Fruit fly (Drosophila melanogaster) whole organism, pupa: ENCODE results near the gene sle.

Source experiments
- CG10348 ChIP-seq: fragments of 200-800 bp; sonication (Bioruptor generic); IDR thresholded peaks from 2 replicates; pipeline ENCODE4 v1.3.6; 2022; ENCODE audit warnings: missing biosample characterization, missing genetic modification characterization
- CG12605 ChIP-seq: fragments of 200-800 bp; sonication (Bioruptor generic); IDR thresholded peaks from 2 replicates; pipeline ENCODE4 v1.3.6; 2022; ENCODE audit warnings: missing biosample characterization, missing genetic modification characterization
- CG13204 ChIP-seq: fragments of 200-800 bp; sonication (Bioruptor generic); optimal IDR thresholded peaks from 2 replicates; lab custom pipeline; 2018; ENCODE audit warnings: missing biosample characterization, mild to moderate bottlenecking, missing genetic modification characterization, moderate library complexity
- CG14655 ChIP-seq: fragments of 200-800 bp; sonication (Bioruptor generic); optimal IDR thresholded peaks from 3 replicates; lab custom pipeline; 2017; ENCODE audit warnings: mild to moderate bottlenecking, missing biosample characterization, missing genetic modification reagents, missing genetic modification characterization
- CG15710 ChIP-seq: fragments of 200-800 bp; sonication (Bioruptor generic); optimal IDR thresholded peaks from 2 replicates; lab custom pipeline; 2018; ENCODE audit warnings: missing biosample characterization, mild to moderate bottlenecking, missing genetic modification characterization, moderate library complexity
- CG17806 ChIP-seq: fragments of 200-800 bp; sonication (Bioruptor generic); optimal IDR thresholded peaks from 2 replicates; lab custom pipeline; 2018; ENCODE audit warnings: missing biosample characterization, mild to moderate bottlenecking, missing genetic modification characterization, moderate library complexity
- CG32121 ChIP-seq: fragments of 200-800 bp; sonication (Bioruptor generic); IDR thresholded peaks from 2 replicates; pipeline ENCODE4 v1.3.6; 2022; ENCODE audit warnings: missing biosample characterization, missing genetic modification characterization
- CG34367 ChIP-seq: fragments of 200-800 bp; sonication (Bioruptor generic); optimal IDR thresholded peaks from 2 replicates; lab custom pipeline; 2018; ENCODE audit warnings: missing biosample characterization, mild to moderate bottlenecking, missing genetic modification characterization
- CG4496 ChIP-seq: fragments of 200-800 bp; sonication (Bioruptor generic); IDR thresholded peaks from 3 replicates; pipeline ENCODE4 v1.3.6; 2022; ENCODE audit warnings: missing biosample characterization, missing genetic modification characterization
- CG8159 ChIP-seq: fragments of 200-800 bp; sonication (Bioruptor generic); optimal IDR thresholded peaks from 3 replicates; lab custom pipeline; 2018; ENCODE audit warnings: missing biosample characterization, mild to moderate bottlenecking, missing genetic modification characterization, moderate library complexity
- CG8301 ChIP-seq: fragments of 200-800 bp; sonication (Bioruptor generic); optimal IDR thresholded peaks from 2 replicates; lab custom pipeline; 2018; ENCODE audit warnings: missing biosample characterization, mild to moderate bottlenecking, missing genetic modification characterization
- CG9948 ChIP-seq: fragments of 200-800 bp; sonication (Bioruptor generic); optimal IDR thresholded peaks from 2 replicates; lab custom pipeline; 2018; ENCODE audit warnings: missing biosample characterization, mild to moderate bottlenecking, missing genetic modification characterization, moderate library complexity
- D1 ChIP-seq: fragments of 200-800 bp; sonication (Bioruptor generic); optimal IDR thresholded peaks from 2 replicates; lab custom pipeline; 2018; ENCODE audit warnings: missing biosample characterization, mild to moderate bottlenecking, missing genetic modification characterization, moderate library complexity
- EcR ChIP-seq: fragments of 200-800 bp; sonication (Bioruptor generic); optimal IDR thresholded peaks from 3 replicates; lab custom pipeline; 2019; ENCODE audit warnings: missing biosample characterization, missing genetic modification characterization, mild to moderate bottlenecking, moderate library complexity, missing genetic modification reagents
- Ets98B ChIP-seq: fragments of 200-800 bp; sonication (Bioruptor generic); IDR thresholded peaks from 2 replicates; pipeline ENCODE4 v1.3.6; 2022; ENCODE audit warnings: missing biosample characterization, missing genetic modification characterization
- Pif1A ChIP-seq: fragments of 200-800 bp; sonication (Bioruptor generic); optimal IDR thresholded peaks from 3 replicates; lab custom pipeline; 2016; ENCODE audit warnings: missing biosample characterization, missing genetic modification characterization
- Pif1B ChIP-seq: fragments of 200-800 bp; sonication (Bioruptor generic); optimal IDR thresholded peaks from 3 replicates; lab custom pipeline; 2016; ENCODE audit warnings: missing biosample characterization, missing genetic modification characterization
- Snoo ChIP-seq: fragments of 200-800 bp; sonication (Bioruptor generic); optimal IDR thresholded peaks from 3 replicates; lab custom pipeline; 2017; ENCODE audit warnings: missing biosample characterization, mild to moderate bottlenecking, missing genetic modification characterization, inconsistent platforms
- fd96Ca ChIP-seq: fragments of 200-800 bp; sonication (Bioruptor generic); IDR thresholded peaks from 3 replicates; pipeline ENCODE4 v1.3.6; 2022; ENCODE audit warnings: missing biosample characterization, missing genetic modification characterization
- gl ChIP-seq: fragments of 200-800 bp; sonication (Bioruptor generic); optimal IDR thresholded peaks from 2 replicates; lab custom pipeline; 2018; ENCODE audit warnings: missing biosample characterization, mild to moderate bottlenecking, missing genetic modification characterization
- rn ChIP-seq: fragments of 200-800 bp; sonication (Bioruptor generic); IDR thresholded peaks from 2 replicates; pipeline ENCODE4 v1.3.6; 2022; ENCODE audit warnings: missing biosample characterization, missing genetic modification characterization

Gene sle

DNA sequence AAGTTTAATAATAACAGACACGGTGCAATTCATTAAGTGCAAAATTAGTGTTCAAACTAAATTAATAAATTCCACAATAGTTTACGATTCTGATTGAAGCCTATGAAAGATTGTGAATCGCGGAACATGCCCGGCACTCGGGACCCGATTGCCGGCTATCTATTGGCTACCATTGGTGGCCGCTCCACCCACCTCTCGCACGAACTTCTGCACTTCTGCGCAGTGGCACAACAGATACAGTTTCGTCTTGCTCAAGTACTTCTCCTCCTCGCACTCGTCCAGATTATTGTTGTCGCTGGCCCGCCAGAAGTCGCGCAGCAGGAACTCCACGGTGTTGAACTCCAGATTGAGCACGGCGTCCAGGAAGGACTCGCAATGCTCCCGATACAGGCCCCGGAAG lies 31.4 kb downstream of the sle start:
- TF ChIP-seq CG8301 (tag; lab: Kevin White, UChicago), result no peak
- no peak for TF ChIP-seq rn
- TF ChIP-seq CG15710 (tag; lab: Kevin White, UChicago), result no peak
- no peak for TF ChIP-seq fd96Ca
- TF ChIP-seq EcR (GFP tag; lab: Kevin White, UChicago), result no peak
- no peak for TF ChIP-seq D1 (tag; lab: Kevin White, UChicago)
- no peak for TF ChIP-seq CG12605 (GFP tag; lab: Robert Waterston, UW)
- no peak for TF ChIP-seq Ets98B (GFP tag; lab: Robert Waterston, UW)
- no peak for TF ChIP-seq CG34367 (tag; lab: Kevin White, UChicago)
- no peak for TF ChIP-seq CG9948 (tag; lab: Kevin White, UChicago)
- TF ChIP-seq CG14655, result no peak
- TF ChIP-seq Pif1A (GFP tag; lab: Kevin White, UChicago), result no peak
- TF ChIP-seq CG10348 (GFP tag; lab: Robert Waterston, UW), result no peak
- TF ChIP-seq gl, result no peak
- no peak for TF ChIP-seq CG4496 (GFP tag; lab: Robert Waterston, UW)
- no peak for TF ChIP-seq CG13204 (GFP tag; lab: Kevin White, UChicago)
- no peak for TF ChIP-seq Snoo (tag; lab: Kevin White, UChicago)
- TF ChIP-seq CG32121 (GFP tag; lab: Robert Waterston, UW), result no peak
- TF ChIP-seq Pif1B (GFP tag; lab: Kevin White, UChicago), result no peak

DNA sequence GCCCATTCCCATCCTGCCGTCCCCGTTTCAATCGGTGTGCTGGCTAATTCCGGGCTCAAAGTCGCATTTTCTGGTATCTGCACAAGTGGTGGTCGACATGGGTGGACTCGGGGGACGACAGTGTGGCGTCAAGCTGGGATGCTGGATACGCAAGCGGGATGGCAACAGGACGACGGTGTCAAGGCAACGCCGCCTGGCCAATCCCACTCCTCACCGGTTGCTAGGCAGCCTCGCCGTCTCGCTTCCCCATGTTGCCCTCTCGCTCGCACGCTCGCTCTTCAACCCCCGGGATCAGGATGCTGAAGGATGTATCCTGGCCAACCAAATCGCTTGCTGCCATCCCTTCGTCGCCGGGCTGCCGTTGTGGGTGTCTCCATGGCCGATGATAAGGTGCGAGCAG lies 35.3 kb downstream of the sle start:
- TF ChIP-seq CG8301 (tag; lab: Kevin White, UChicago), result no peak
- no peak for TF ChIP-seq CG4496 (GFP tag; lab: Robert Waterston, UW)
- TF ChIP-seq rn, result no peak
- no peak for TF ChIP-seq CG14655
- no peak for TF ChIP-seq Pif1A (GFP tag; lab: Kevin White, UChicago)
- TF ChIP-seq Ets98B (GFP tag; lab: Robert Waterston, UW), result no peak
- TF ChIP-seq EcR (GFP tag; lab: Kevin White, UChicago), result no peak
- no peak for TF ChIP-seq CG9948 (tag; lab: Kevin White, UChicago)
- TF ChIP-seq Snoo (tag; lab: Kevin White, UChicago), result no peak
- TF ChIP-seq CG34367 (tag; lab: Kevin White, UChicago), result no peak
- TF ChIP-seq CG13204 (GFP tag; lab: Kevin White, UChicago), result no peak
- TF ChIP-seq gl, result no peak
- no peak for TF ChIP-seq D1 (tag; lab: Kevin White, UChicago)
- no peak for TF ChIP-seq CG12605 (GFP tag; lab: Robert Waterston, UW)

DNA sequence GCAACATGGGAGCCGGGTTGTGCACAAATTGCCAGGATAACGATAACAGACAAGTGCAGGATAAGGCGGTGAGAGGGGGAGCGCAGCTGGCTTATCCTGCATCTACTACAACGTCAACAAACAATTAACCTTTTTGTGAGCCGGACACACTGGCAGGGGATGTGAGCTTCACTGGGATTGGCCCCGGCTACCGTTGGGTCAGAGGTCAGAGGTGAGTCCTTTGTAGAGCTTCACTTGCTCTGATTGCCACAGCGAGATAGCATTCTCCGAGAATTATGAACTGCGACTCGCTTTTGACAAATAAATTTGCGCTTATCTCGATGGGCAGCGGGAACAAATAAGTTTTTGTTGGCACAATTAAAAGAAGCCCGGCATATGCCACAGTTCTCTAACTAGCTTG lies 36.9 kb downstream of the sle start:
- TF ChIP-seq D1 (tag; lab: Kevin White, UChicago) (no peak), CG8301 (tag; lab: Kevin White, UChicago) (no peak), EcR (GFP tag; lab: Kevin White, UChicago) (no peak), CG34367 (tag; lab: Kevin White, UChicago) (no peak), fd96Ca (no peak), Pif1B (GFP tag; lab: Kevin White, UChicago) (no peak)

DNA sequence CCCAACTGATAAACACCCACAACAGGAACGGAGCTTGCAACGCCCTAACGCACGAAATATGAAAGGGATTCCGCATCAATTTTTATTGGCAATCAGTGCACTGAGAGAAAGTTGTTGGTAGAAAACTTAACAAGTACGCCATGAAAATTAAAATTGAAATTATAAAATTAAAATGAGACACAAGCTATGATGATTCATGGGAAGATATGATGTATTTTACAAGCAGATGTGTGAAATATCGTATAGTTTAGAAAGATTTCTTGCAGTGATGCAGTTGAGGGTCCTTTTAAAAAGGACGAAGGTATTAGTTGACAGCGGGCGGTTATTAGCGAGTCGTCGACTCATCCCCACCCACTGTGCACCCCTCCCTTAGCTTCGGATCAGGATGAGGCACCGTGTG lies 37.6 kb downstream of the sle start:
- TF ChIP-seq fd96Ca, result no peak
- no peak for TF ChIP-seq D1 (tag; lab: Kevin White, UChicago)
- TF ChIP-seq CG34367 (tag; lab: Kevin White, UChicago), result no peak
- no peak for TF ChIP-seq CG4496 (GFP tag; lab: Robert Waterston, UW)
- no peak for TF ChIP-seq Ets98B (GFP tag; lab: Robert Waterston, UW)
- no peak for TF ChIP-seq CG9948 (tag; lab: Kevin White, UChicago)
- TF ChIP-seq CG32121 (GFP tag; lab: Robert Waterston, UW), result no peak
- TF ChIP-seq CG8301 (tag; lab: Kevin White, UChicago), result no peak
- TF ChIP-seq Snoo (tag; lab: Kevin White, UChicago), result no peak
- TF ChIP-seq rn, result no peak
- no peak for TF ChIP-seq gl
- TF ChIP-seq CG10348 (GFP tag; lab: Robert Waterston, UW), result no peak
- TF ChIP-seq Pif1A (GFP tag; lab: Kevin White, UChicago), result no peak
- TF ChIP-seq CG17806 (tag; lab: Kevin White, UChicago), result no peak
- TF ChIP-seq EcR (GFP tag; lab: Kevin White, UChicago), result no peak

- TF ChIP-seq CG17806 (tag; lab: Kevin White, UChicago) (no peak), fd96Ca (no peak), CG15710 (tag; lab: Kevin White, UChicago) (peak; percentile 37), Pif1B (GFP tag; lab: Kevin White, UChicago) (peak; percentile 28), CG13204 (GFP tag; lab: Kevin White, UChicago) (no peak), EcR (GFP tag; lab: Kevin White, UChicago) (no peak), CG8159 (tag; lab: Kevin White, UChicago) (peak; percentile 42), Snoo (tag; lab: Kevin White, UChicago) (no peak), CG4496 (GFP tag; lab: Robert Waterston, UW) (no peak), Ets98B (GFP tag; lab: Robert Waterston, UW) (no peak), D1 (tag; lab: Kevin White, UChicago) (peak; percentile 47), CG34367 (tag; lab: Kevin White, UChicago) (no peak), CG14655 (no peak), Pif1A (GFP tag; lab: Kevin White, UChicago) (no peak), gl (peak; percentile 47), CG8301 (tag; lab: Kevin White, UChicago) (peak; percentile 35), rn (no peak), CG32121 (GFP tag; lab: Robert Waterston, UW) (no peak), CG9948 (tag; lab: Kevin White, UChicago) (no peak), CG10348 (GFP tag; lab: Robert Waterston, UW) (no peak), CG12605 (GFP tag; lab: Robert Waterston, UW) (no peak)
Measured at dm6 chr3R:10377849-10378248, 44.9 kb downstream of the sle start, which contains the start of gene Rfx. Rfx (minus strand) TSS chr3R:10378068.
